Worm (Caenorhabditis elegans) whole organism, L4 larva: Measurements from ENCODE around the gene cyp-33C3.

Experiments used
- F37D6.2 ChIP-seq: sonication (generic microtip); optimal IDR thresholded peaks from 2 replicates; lab custom pipeline; 2016; ENCODE audit warnings: mild to moderate bottlenecking, missing genetic modification characterization, missing compliant biosample characterization
- F44E2.7 ChIP-seq: fragments of 200-800 bp; sonication (Bioruptor generic); IDR thresholded peaks from 2 replicates; pipeline ENCODE4 v2.1.2; 2022; ENCODE audit warnings: missing genetic modification characterization, missing compliant biosample characterization
- F49E8.2 ChIP-seq: sonication (generic microtip); optimal IDR thresholded peaks from 2 replicates; lab custom pipeline; 2016; ENCODE audit warnings: missing compliant biosample characterization, mild to moderate bottlenecking, missing genetic modification characterization, borderline replicate concordance
- Y48G9A.11 ChIP-seq: fragments of 200-800 bp; sonication (Bioruptor generic); IDR thresholded peaks from 2 replicates; pipeline ENCODE4 v1.3.6; 2022; ENCODE audit warnings: missing genetic modification reagents, missing genetic modification characterization, missing compliant biosample characterization
- ZK546.5 ChIP-seq, 2 experiments: sonication (generic microtip); optimal IDR thresholded peaks; 2 replicates each; lab custom pipeline; 2017; ENCODE audit warnings: missing biosample characterization in 2 of 2, missing genetic modification characterization in 2 of 2
- aha-1 ChIP-seq: fragments of 150-350 bp; peaks from one replicate; lab custom pipeline; 2014; ENCODE audit warnings: missing biosample characterization, missing genetic modification characterization
- ama-1 ChIP-seq: fragments of 150-350 bp; optimal IDR thresholded peaks from 2 replicates; lab custom pipeline; 2014; ENCODE audit warnings: inconsistent platforms, mixed read lengths
- attf-4 ChIP-seq: sonication (generic microtip); optimal IDR thresholded peaks from 3 replicates; lab custom pipeline; 2017; ENCODE audit warnings: missing biosample characterization, missing genetic modification characterization
- ceh-20 ChIP-seq: fragments of 200-800 bp; sonication (Bioruptor generic); IDR thresholded peaks from 2 replicates; pipeline ENCODE4 v1.3.6; 2022; ENCODE audit warnings: missing genetic modification reagents, missing genetic modification characterization, missing compliant biosample characterization
- ceh-28 ChIP-seq: fragments of 150-350 bp; optimal IDR thresholded peaks from 2 replicates; lab custom pipeline; 2014; ENCODE audit warnings: missing biosample characterization, missing genetic modification reagents, missing genetic modification characterization
- ceh-44 ChIP-seq: fragments of 200-800 bp; sonication (Bioruptor generic); IDR thresholded peaks from 2 replicates; pipeline ENCODE4 v1.3.6; 2022; ENCODE audit warnings: missing genetic modification reagents, missing genetic modification characterization, missing compliant biosample characterization
- cey-2 ChIP-seq: sonication (generic microtip); optimal IDR thresholded peaks from 3 replicates; lab custom pipeline; 2017; ENCODE audit warnings: missing genetic modification characterization, mild to moderate bottlenecking, missing compliant biosample characterization, antibody characterized with exemption, borderline replicate concordance; ENCODE audit not compliant: insufficient read depth
- daf-19 ChIP-seq: fragments of 200-800 bp; sonication (Bioruptor generic); conservative IDR thresholded peaks from 2 replicates; pipeline ENCODE4 v1.3.6; 2022; ENCODE audit warnings: missing genetic modification characterization, missing compliant biosample characterization
- dmd-6 ChIP-seq: fragments of 200-800 bp; sonication (Bioruptor generic); IDR thresholded peaks from 2 replicates; pipeline ENCODE4 v1.3.6; 2022; ENCODE audit warnings: missing genetic modification reagents, missing genetic modification characterization, missing compliant biosample characterization
- dve-1 ChIP-seq: sonication (generic microtip); optimal IDR thresholded peaks from 2 replicates; lab custom pipeline; 2017; ENCODE audit warnings: antibody characterized with exemption, mild to moderate bottlenecking, missing genetic modification characterization, missing compliant biosample characterization; ENCODE audit not compliant: insufficient read depth
- egl-43 ChIP-seq: fragments of 200-800 bp; sonication (Bioruptor generic); IDR thresholded peaks from 2 replicates; pipeline ENCODE4 v1.3.6; 2022; ENCODE audit warnings: missing genetic modification reagents, missing genetic modification characterization, missing compliant biosample characterization
- gei-8 ChIP-seq: fragments of 200-800 bp; sonication (Bioruptor generic); optimal IDR thresholded peaks from 2 replicates; lab custom pipeline; 2018; ENCODE audit warnings: mild to moderate bottlenecking, missing genetic modification characterization, missing compliant biosample characterization
- hif-1 ChIP-seq, 2 experiments: sonication (generic microtip); optimal IDR thresholded peaks; 2 replicates each; lab custom pipeline; 2016 to 2017; ENCODE audit warnings: missing compliant biosample characterization in 2 of 2, missing genetic modification characterization in 2 of 2, missing genetic modification reagents in 2 of 2, missing genotype in 2 of 2, mild to moderate bottlenecking in 1 of 2
- lin-1 ChIP-seq: fragments of 200-800 bp; sonication (Bioruptor generic); IDR thresholded peaks from 2 replicates; pipeline ENCODE4 v1.3.6; 2022; ENCODE audit warnings: missing genetic modification reagents, missing genetic modification characterization, missing compliant biosample characterization
- lin-38 ChIP-seq: fragments of 200-800 bp; sonication (Bioruptor generic); IDR thresholded peaks from 2 replicates; pipeline ENCODE4 v1.3.6; 2022; ENCODE audit warnings: missing genetic modification reagents, missing genetic modification characterization, missing compliant biosample characterization
- lsy-2 ChIP-seq, 2 experiments: fragments of 150-350 bp in 1 of 2; sonication (generic microtip) in 1 of 2; optimal IDR thresholded peaks; 2 replicates each; lab custom pipeline; 2014 to 2017; ENCODE audit warnings: missing biosample characterization in 2 of 2, missing genetic modification characterization in 2 of 2
- madf-5 ChIP-seq, 2 experiments: fragments of 200-800 bp; sonication (Bioruptor generic); IDR thresholded peaks; 2 replicates each; pipeline ENCODE4 v1.3.6; 2022; ENCODE audit warnings: missing compliant biosample characterization in 2 of 2, missing genetic modification characterization in 2 of 2
- madf-9 ChIP-seq: fragments of 200-800 bp; sonication (Bioruptor generic); conservative IDR thresholded peaks from 2 replicates; pipeline ENCODE4 v1.3.6; 2022; ENCODE audit warnings: missing genetic modification reagents, missing genetic modification characterization, missing compliant biosample characterization
- mep-1 ChIP-seq: fragments of 150-350 bp; sonication (generic microtip); optimal IDR thresholded peaks from 3 replicates; lab custom pipeline; 2014; ENCODE audit warnings: missing biosample characterization, missing genetic modification characterization
- mxl-3 ChIP-seq: fragments of 200-800 bp; sonication (Bioruptor generic); optimal IDR thresholded peaks from 2 replicates; lab custom pipeline; 2018; ENCODE audit warnings: mild to moderate bottlenecking, missing genetic modification characterization, missing compliant biosample characterization
- nhr-102 ChIP-seq: sonication (generic microtip); optimal IDR thresholded peaks from 2 replicates; lab custom pipeline; 2016; ENCODE audit warnings: mild to moderate bottlenecking, missing genetic modification characterization, moderate library complexity, missing compliant biosample characterization
- nhr-111 ChIP-seq: fragments of 200-800 bp; sonication (Bioruptor generic); optimal IDR thresholded peaks from 2 replicates; lab custom pipeline; 2018; ENCODE audit warnings: mild to moderate bottlenecking, missing genetic modification characterization, missing compliant biosample characterization
- nhr-237 ChIP-seq: sonication (generic microtip); optimal IDR thresholded peaks from 2 replicates; lab custom pipeline; 2017; ENCODE audit warnings: missing biosample characterization, missing genetic modification characterization
- nhr-25 ChIP-seq: sonication (generic microtip); optimal IDR thresholded peaks from 2 replicates; lab custom pipeline; 2017; ENCODE audit warnings: missing genetic modification characterization, mild to moderate bottlenecking, missing compliant biosample characterization, antibody characterized with exemption, moderate library complexity, borderline replicate concordance; ENCODE audit not compliant: insufficient read depth
- nhr-41 ChIP-seq: fragments of 200-800 bp; sonication (Bioruptor generic); IDR thresholded peaks from 2 replicates; pipeline ENCODE4 v1.3.6; 2022; ENCODE audit warnings: missing genetic modification reagents, missing genetic modification characterization, missing compliant biosample characterization
- nhr-42 ChIP-seq: fragments of 200-800 bp; sonication (Bioruptor generic); IDR thresholded peaks from 2 replicates; pipeline ENCODE4 v1.3.6; 2022; ENCODE audit warnings: missing genetic modification characterization, missing compliant biosample characterization
- pha-4 ChIP-seq, 2 experiments: fragments of 150-350 bp in 1 of 2; fragments of 200-800 bp in 1 of 2; sonication (Bioruptor generic) in 1 of 2; IDR thresholded peaks in 1 of 2; optimal IDR thresholded peaks in 1 of 2; 2 replicates each; pipeline versions ENCODE4 v1.3.6 to Lab custom; 2014 to 2022; ENCODE audit warnings: missing genetic modification characterization in 2 of 2, missing genetic modification reagents in 2 of 2, missing biosample characterization in 1 of 2, missing compliant biosample characterization in 1 of 2
- sdz-12 ChIP-seq: fragments of 200-800 bp; sonication (Bioruptor generic); optimal IDR thresholded peaks from 2 replicates; lab custom pipeline; 2018; ENCODE audit warnings: mild to moderate bottlenecking, missing genetic modification characterization, missing compliant biosample characterization
- snpc-1.2 ChIP-seq: fragments of 200-800 bp; sonication (Bioruptor generic); IDR thresholded peaks from 2 replicates; pipeline ENCODE4 v1.3.6; 2022; ENCODE audit warnings: missing genetic modification reagents, missing genetic modification characterization, missing compliant biosample characterization
- spr-1 ChIP-seq: sonication (generic microtip); optimal IDR thresholded peaks from 2 replicates; lab custom pipeline; 2016; ENCODE audit warnings: mild to moderate bottlenecking, missing genetic modification characterization, missing compliant biosample characterization
- tag-97 ChIP-seq: fragments of 200-800 bp; sonication (Bioruptor generic); IDR thresholded peaks from 2 replicates; pipeline ENCODE4 v1.3.6; 2022; ENCODE audit warnings: missing genetic modification characterization, missing compliant biosample characterization
- tra-1 ChIP-seq: fragments of 200-800 bp; sonication (Bioruptor generic); IDR thresholded peaks from 2 replicates; pipeline ENCODE4 v1.3.6; 2022; ENCODE audit warnings: missing genetic modification reagents, missing genetic modification characterization, missing compliant biosample characterization
- unc-39 ChIP-seq: sonication (generic microtip); optimal IDR thresholded peaks from 2 replicates; lab custom pipeline; 2017; ENCODE audit warnings: missing biosample characterization, missing genetic modification characterization
- zag-1 ChIP-seq: fragments of 150-350 bp; optimal IDR thresholded peaks from 2 replicates; lab custom pipeline; 2014; ENCODE audit warnings: missing biosample characterization, missing genetic modification characterization
- zfp-2 ChIP-seq: sonication (generic microtip); optimal IDR thresholded peaks from 2 replicates; lab custom pipeline; 2016; ENCODE audit warnings: mild to moderate bottlenecking, missing genetic modification characterization, missing compliant biosample characterization
- zfp-3 ChIP-seq: fragments of 200-800 bp; sonication (Bioruptor generic); conservative IDR thresholded peaks from 2 replicates; pipeline ENCODE4 v1.3.6; 2022; ENCODE audit warnings: missing genetic modification reagents, missing genetic modification characterization, missing compliant biosample characterization
- ztf-11 ChIP-seq: fragments of 150-350 bp; optimal IDR thresholded peaks from 2 replicates; lab custom pipeline; 2014; ENCODE audit warnings: missing biosample characterization, missing genetic modification characterization
- ztf-7 ChIP-seq: fragments of 150-350 bp; optimal IDR thresholded peaks from 2 replicates; lab custom pipeline; 2014; ENCODE audit warnings: missing biosample characterization, missing genetic modification characterization

The cyp-33C3 gene

DNA sequence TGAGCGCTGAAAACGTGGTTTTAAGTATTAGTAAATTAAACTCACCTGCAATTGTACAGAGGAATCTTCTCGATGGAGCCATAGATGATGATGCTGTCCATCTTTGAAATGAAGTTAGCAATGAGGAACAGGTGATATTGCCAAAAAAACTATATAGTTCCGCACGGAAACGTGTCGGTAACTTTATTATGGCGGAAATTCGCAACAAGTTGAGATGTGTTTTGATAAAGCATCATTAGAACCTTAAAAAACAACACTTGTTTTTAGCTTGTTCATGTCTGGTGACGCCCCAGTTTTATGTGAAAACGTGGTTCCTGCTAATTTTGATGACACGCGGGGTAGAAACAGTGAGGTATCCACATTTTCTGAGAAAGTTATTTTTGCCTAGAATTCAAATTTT is 36.4 kb upstream of the cyp-33C3 start, which contains the start of gene srt-40:
Gene srt-40 (minus strand): TSS at position 101 of the 400 bp plus-strand sequence.
- TF ChIP-seq ztf-7 (tag; lab: Kevin White, UChicago) (no peak), ZK546.5 (tag; optimal IDR thresholded peaks at IDR 0.05; lab: Kevin White, UChicago) (no peak), ama-1 (lab: Kevin White, UChicago) (no peak), attf-4 (tag; lab: Kevin White, UChicago) (no peak), dve-1 (tag; lab: Kevin White, UChicago) (no peak), mep-1 (tag; lab: Kevin White, UChicago) (no peak)

- no peak for TF ChIP-seq zfp-2 (tag; lab: Kevin White, UChicago)
- TF ChIP-seq snpc-1.2 (GFP tag; lab: Robert Waterston, UW): no peak
- TF ChIP-seq zag-1 (tag; lab: Kevin White, UChicago): no peak
- no peak for TF ChIP-seq nhr-42 (GFP tag; lab: Robert Waterston, UW)
- TF ChIP-seq nhr-102 (tag; lab: Kevin White, UChicago): no peak
- TF ChIP-seq ztf-7 (tag; lab: Kevin White, UChicago): no peak
- TF ChIP-seq lsy-2 (tag; optimal IDR thresholded peaks at IDR 0.05; lab: Kevin White, UChicago): no peak
- no peak for TF ChIP-seq F37D6.2
- no peak for TF ChIP-seq F44E2.7 (GFP tag; lab: Robert Waterston, UW)
- TF ChIP-seq pha-4 (GFP tag; IDR thresholded peaks at IDR 0.05; lab: Robert Waterston, UW): no peak
- TF ChIP-seq pha-4 (tag; optimal IDR thresholded peaks at IDR 0.05; lab: Kevin White, UChicago): no peak
- TF ChIP-seq gei-8 (GFP tag; lab: Kevin White, UChicago): no peak
- TF ChIP-seq nhr-237 (tag; lab: Kevin White, UChicago): no peak
- TF ChIP-seq aha-1 (tag; lab: Kevin White, UChicago): no peak
- no peak for TF ChIP-seq sdz-12
- no peak for TF ChIP-seq dmd-6 (GFP tag; lab: Robert Waterston, UW)
- TF ChIP-seq ceh-44 (GFP tag; lab: Robert Waterston, UW): no peak
Measured at ce11 chrV:2206801-2207200, 35.8 kb upstream of the cyp-33C3 start, which contains the start of gene svh-11. svh-11 (plus strand) TSS chrV:2207101.

- TF ChIP-seq tag-97 (GFP tag; lab: Robert Waterston, UW): no peak
- no peak for TF ChIP-seq nhr-25 (tag; lab: Kevin White, UChicago)
- no peak for TF ChIP-seq pha-4 (GFP tag; IDR thresholded peaks at IDR 0.05; lab: Robert Waterston, UW)
- TF ChIP-seq pha-4 (tag; optimal IDR thresholded peaks at IDR 0.05; lab: Kevin White, UChicago): no peak
- TF ChIP-seq lin-38 (GFP tag; lab: Robert Waterston, UW): no peak
Measured at ce11 chrV:2207527-2207926, 35.1 kb upstream of the cyp-33C3 start.

DNA sequence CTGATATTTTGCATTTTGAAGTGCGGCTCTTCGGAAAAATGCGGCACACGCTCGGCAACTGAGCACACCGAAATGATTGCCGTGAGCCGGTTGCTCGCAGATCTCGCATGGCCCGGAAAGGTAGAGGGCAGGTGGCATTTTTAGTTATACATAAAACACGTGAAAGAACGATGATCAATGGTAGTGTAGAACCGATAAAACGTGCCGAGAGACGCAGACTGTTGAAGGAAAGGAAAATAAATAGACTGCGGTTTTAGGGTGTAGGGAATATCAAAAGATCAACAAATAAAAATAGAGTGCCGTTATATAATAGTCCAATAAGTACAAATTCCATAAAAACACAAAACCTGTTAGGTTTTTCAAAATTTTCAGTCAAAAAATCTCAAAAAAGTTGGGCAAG is 30.6 kb upstream of the cyp-33C3 start, which contains the start of gene nhr-133:
Gene nhr-133 (minus strand): TSS at position 183 of the 400 bp plus-strand sequence.
- TF ChIP-seq ztf-11 (tag; lab: Kevin White, UChicago): no peak
- TF ChIP-seq lin-1 (GFP tag; lab: Robert Waterston, UW): no peak
- TF ChIP-seq madf-5 (GFP tag; IDR thresholded peaks at IDR 0.05; lab: Robert Waterston, UW): no peak
- TF ChIP-seq F49E8.2 (tag; lab: Kevin White, UChicago): no peak
- TF ChIP-seq lin-38 (GFP tag; lab: Robert Waterston, UW): no peak
- TF ChIP-seq egl-43 (GFP tag; lab: Robert Waterston, UW): no peak
- TF ChIP-seq daf-19 (GFP tag; lab: Robert Waterston, UW): no peak
- no peak for TF ChIP-seq zfp-3 (GFP tag; lab: Robert Waterston, UW)
- no peak for TF ChIP-seq sdz-12
- TF ChIP-seq ceh-20 (GFP tag; lab: Robert Waterston, UW): no peak
- no peak for TF ChIP-seq nhr-111 (GFP tag; lab: Kevin White, UChicago)
- no peak for TF ChIP-seq nhr-102 (tag; lab: Kevin White, UChicago)
- TF ChIP-seq ceh-28: no peak
- TF ChIP-seq mxl-3 (GFP tag; lab: Kevin White, UChicago): peak; percentile 81
- no peak for TF ChIP-seq hif-1 (tag; optimal IDR thresholded peaks at IDR 0.05; lab: Kevin White, UChicago)
- no peak for TF ChIP-seq attf-4 (tag; lab: Kevin White, UChicago)
- no peak for TF ChIP-seq nhr-41
- TF ChIP-seq Y48G9A.11 (GFP tag; lab: Robert Waterston, UW): no peak
- no peak for TF ChIP-seq cey-2 (tag; lab: Kevin White, UChicago)
- TF ChIP-seq unc-39 (tag; lab: Kevin White, UChicago): no peak
- no peak for TF ChIP-seq nhr-42 (GFP tag; lab: Robert Waterston, UW)
- no peak for TF ChIP-seq madf-9
- TF ChIP-seq tra-1: no peak
- no peak for TF ChIP-seq spr-1
